Worm (Caenorhabditis elegans) whole organism, L3 larva: Measurements from ENCODE around the gene H01M10.1.

Experiments
- R02D3.7 ChIP-seq: fragments of 150-350 bp; optimal IDR thresholded peaks from 2 replicates; lab custom pipeline; 2014; ENCODE audit warnings: missing biosample characterization, missing genetic modification characterization
- ZK546.5 ChIP-seq: sonication (generic microtip); optimal IDR thresholded peaks from 2 replicates; lab custom pipeline; 2017; ENCODE audit warnings: missing biosample characterization, missing genetic modification characterization
- aly-2 ChIP-seq: fragments of 150-350 bp; optimal IDR thresholded peaks from 2 replicates; lab custom pipeline; 2014; ENCODE audit warnings: missing biosample characterization, missing genetic modification characterization
- ama-1 ChIP-seq: fragments of 150-350 bp; optimal IDR thresholded peaks from 2 replicates; lab custom pipeline; 2018
- ceh-16 ChIP-seq: sonication (generic microtip); optimal IDR thresholded peaks from 2 replicates; lab custom pipeline; 2017; ENCODE audit warnings: missing biosample characterization, missing genetic modification characterization
- ceh-28 ChIP-seq: fragments of 150-350 bp; optimal IDR thresholded peaks from 2 replicates; lab custom pipeline; 2014; ENCODE audit warnings: missing biosample characterization, missing genetic modification reagents, missing genetic modification characterization
- ceh-82 ChIP-seq: fragments of 150-350 bp; optimal IDR thresholded peaks from 2 replicates; lab custom pipeline; 2014; ENCODE audit warnings: missing biosample characterization, missing genetic modification characterization
- ceh-9 ChIP-seq: sonication (generic microtip); optimal IDR thresholded peaks from 2 replicates; lab custom pipeline; 2018; ENCODE audit warnings: missing biosample characterization, missing genetic modification characterization
- daf-12 ChIP-seq: fragments of 150-350 bp; optimal IDR thresholded peaks from 2 replicates; lab custom pipeline; 2014; ENCODE audit warnings: missing biosample characterization, missing genetic modification reagents, missing genetic modification characterization
- egl-27 ChIP-seq: sonication (generic microtip); optimal IDR thresholded peaks from 4 replicates; lab custom pipeline; 2017; ENCODE audit warnings: missing biosample characterization, missing genetic modification reagents, missing genetic modification characterization
- egl-5 ChIP-seq: fragments of 150-350 bp; optimal IDR thresholded peaks from 2 replicates; lab custom pipeline; 2017; ENCODE audit warnings: missing biosample characterization, missing genetic modification reagents, missing genetic modification characterization, inconsistent platforms
- elt-1 ChIP-seq: fragments of 150-350 bp; optimal IDR thresholded peaks from 2 replicates; lab custom pipeline; 2014; ENCODE audit warnings: missing biosample characterization, missing genetic modification characterization
- elt-2 ChIP-seq: sonication (generic microtip); optimal IDR thresholded peaks from 2 replicates; lab custom pipeline; 2016; ENCODE audit warnings: missing genetic modification reagents, mild to moderate bottlenecking, missing genetic modification characterization, missing compliant biosample characterization
- elt-3 ChIP-seq, 3 experiments: fragments of 150-350 bp in 1 of 3; sonication (generic microtip) in 2 of 3; optimal IDR thresholded peaks; 2 replicates in 2 of 3; 4 replicates in 1 of 3; lab custom pipeline; 2014 to 2017; ENCODE audit warnings: missing biosample characterization in 3 of 3, missing genetic modification characterization in 3 of 3
- eor-1 ChIP-seq, 2 experiments: fragments of 150-350 bp; optimal IDR thresholded peaks; 2 replicates each; lab custom pipeline; 2014 to 2018; ENCODE audit warnings: missing biosample characterization in 2 of 2, missing genetic modification characterization in 2 of 2
- fkh-10 ChIP-seq: sonication (generic microtip); optimal IDR thresholded peaks from 2 replicates; lab custom pipeline; 2017; ENCODE audit warnings: missing biosample characterization, missing genetic modification reagents, missing genetic modification characterization
- fkh-2 ChIP-seq: fragments of 150-350 bp; optimal IDR thresholded peaks from 2 replicates; lab custom pipeline; 2014; ENCODE audit warnings: missing biosample characterization, missing genetic modification reagents, missing genetic modification characterization
- fos-1 ChIP-seq: fragments of 150-350 bp; optimal IDR thresholded peaks from 2 replicates; lab custom pipeline; 2014; ENCODE audit warnings: missing biosample characterization, missing genetic modification characterization
- hmg-11 ChIP-seq: sonication (generic microtip); optimal IDR thresholded peaks from 2 replicates; lab custom pipeline; 2016; ENCODE audit warnings: missing genetic modification characterization, missing compliant biosample characterization
- jun-1 ChIP-seq: fragments of 150-350 bp; optimal IDR thresholded peaks from 2 replicates; lab custom pipeline; 2014; ENCODE audit warnings: missing biosample characterization, missing genetic modification reagents, missing genetic modification characterization
- lin-15B ChIP-seq: fragments of 150-350 bp; optimal IDR thresholded peaks from 2 replicates; lab custom pipeline; 2014; ENCODE audit warnings: missing biosample characterization, missing genetic modification characterization
- lin-39 ChIP-seq: fragments of 150-350 bp; optimal IDR thresholded peaks from 2 replicates; lab custom pipeline; 2018; ENCODE audit warnings: missing biosample characterization, missing genetic modification reagents, missing genetic modification characterization
- lsy-12 ChIP-seq: sonication (generic microtip); optimal IDR thresholded peaks from 2 replicates; lab custom pipeline; 2016; ENCODE audit warnings: mild to moderate bottlenecking, missing genetic modification characterization, missing compliant biosample characterization
- mdl-1 ChIP-seq: fragments of 150-350 bp; optimal IDR thresholded peaks from 2 replicates; lab custom pipeline; 2014; ENCODE audit warnings: missing biosample characterization, missing genetic modification characterization
- mml-1 ChIP-seq: fragments of 150-350 bp; sonication (generic microtip); optimal IDR thresholded peaks from 3 replicates; lab custom pipeline; 2014; ENCODE audit warnings: missing biosample characterization, missing genetic modification characterization
- nfya-1 ChIP-seq: sonication (generic microtip); optimal IDR thresholded peaks from 2 replicates; lab custom pipeline; 2017; ENCODE audit warnings: missing genetic modification characterization, mild to moderate bottlenecking, missing compliant biosample characterization, antibody characterized with exemption, moderate library complexity; ENCODE audit not compliant: insufficient read depth
- nhr-11 ChIP-seq: fragments of 150-350 bp; optimal IDR thresholded peaks from 2 replicates; lab custom pipeline; 2014; ENCODE audit warnings: missing biosample characterization, missing genetic modification characterization
- nhr-12 ChIP-seq: fragments of 150-350 bp; optimal IDR thresholded peaks from 2 replicates; lab custom pipeline; 2014; ENCODE audit warnings: missing biosample characterization, missing genetic modification characterization
- nhr-23 ChIP-seq: fragments of 150-350 bp; optimal IDR thresholded peaks from 2 replicates; lab custom pipeline; 2014; ENCODE audit warnings: missing biosample characterization, missing genetic modification reagents, missing genetic modification characterization
- nhr-237 ChIP-seq: fragments of 150-350 bp; optimal IDR thresholded peaks from 2 replicates; lab custom pipeline; 2014; ENCODE audit warnings: missing biosample characterization, missing genetic modification characterization
- nhr-25 ChIP-seq: sonication (generic microtip); optimal IDR thresholded peaks from 2 replicates; lab custom pipeline; 2017; ENCODE audit warnings: missing biosample characterization, missing genetic modification characterization
- nhr-28 ChIP-seq: fragments of 150-350 bp; optimal IDR thresholded peaks from 2 replicates; lab custom pipeline; 2014; ENCODE audit warnings: missing biosample characterization, missing genetic modification characterization
- nhr-43 ChIP-seq: sonication (generic microtip); optimal IDR thresholded peaks from 2 replicates; lab custom pipeline; 2016; ENCODE audit warnings: mild to moderate bottlenecking, missing genetic modification characterization, missing compliant biosample characterization; ENCODE audit not compliant: poor library complexity, severe bottlenecking
- nhr-67 ChIP-seq: fragments of 150-350 bp; optimal IDR thresholded peaks from 2 replicates; lab custom pipeline; 2014; ENCODE audit warnings: missing biosample characterization, missing genetic modification characterization
- nhr-76 ChIP-seq: fragments of 150-350 bp; sonication (generic microtip); optimal IDR thresholded peaks from 5 replicates; lab custom pipeline; 2014; ENCODE audit warnings: missing biosample characterization, missing genetic modification characterization
- nhr-77 ChIP-seq: fragments of 150-350 bp; optimal IDR thresholded peaks from 2 replicates; lab custom pipeline; 2014; ENCODE audit warnings: missing biosample characterization, missing genetic modification characterization
- pha-4 ChIP-seq: fragments of 150-350 bp; optimal IDR thresholded peaks from 2 replicates; lab custom pipeline; 2014; ENCODE audit warnings: missing biosample characterization, missing genetic modification reagents, missing genetic modification characterization
- pqm-1 ChIP-seq: fragments of 150-350 bp; optimal IDR thresholded peaks from 2 replicates; lab custom pipeline; 2017; ENCODE audit warnings: missing biosample characterization, missing genetic modification characterization, inconsistent platforms
- sea-2 ChIP-seq: fragments of 150-350 bp; sonication (generic microtip); optimal IDR thresholded peaks from 4 replicates; lab custom pipeline; 2014; ENCODE audit warnings: missing biosample characterization, missing genetic modification reagents, missing genetic modification characterization
- skn-1 ChIP-seq: fragments of 150-350 bp; optimal IDR thresholded peaks from 2 replicates; lab custom pipeline; 2014; ENCODE audit warnings: missing biosample characterization, missing genetic modification characterization
- snpc-4 ChIP-seq: fragments of 150-350 bp; optimal IDR thresholded peaks from 2 replicates; lab custom pipeline; 2014; ENCODE audit warnings: missing biosample characterization, missing genetic modification characterization
- tbx-2 ChIP-seq: sonication (generic microtip); optimal IDR thresholded peaks from 2 replicates; lab custom pipeline; 2016; ENCODE audit warnings: mild to moderate bottlenecking, missing genetic modification characterization, missing compliant biosample characterization
- unc-39 ChIP-seq: sonication (generic microtip); optimal IDR thresholded peaks from 4 replicates; lab custom pipeline; 2017; ENCODE audit warnings: missing biosample characterization, missing genetic modification characterization
- unc-62 ChIP-seq: fragments of 150-350 bp; sonication (generic microtip); optimal IDR thresholded peaks from 4 replicates; lab custom pipeline; 2014; ENCODE audit warnings: missing biosample characterization, missing genetic modification reagents, missing genetic modification characterization
- zag-1 ChIP-seq: fragments of 150-350 bp; optimal IDR thresholded peaks from 2 replicates; lab custom pipeline; 2014; ENCODE audit warnings: missing biosample characterization, missing genetic modification characterization
- ztf-11 ChIP-seq: fragments of 150-350 bp; optimal IDR thresholded peaks from 2 replicates; lab custom pipeline; 2014; ENCODE audit warnings: missing biosample characterization, missing genetic modification characterization
- ztf-4 ChIP-seq: fragments of 150-350 bp; optimal IDR thresholded peaks from 2 replicates; lab custom pipeline; 2014; ENCODE audit warnings: missing biosample characterization, missing genetic modification characterization

H01M10.1 gene

DNA sequence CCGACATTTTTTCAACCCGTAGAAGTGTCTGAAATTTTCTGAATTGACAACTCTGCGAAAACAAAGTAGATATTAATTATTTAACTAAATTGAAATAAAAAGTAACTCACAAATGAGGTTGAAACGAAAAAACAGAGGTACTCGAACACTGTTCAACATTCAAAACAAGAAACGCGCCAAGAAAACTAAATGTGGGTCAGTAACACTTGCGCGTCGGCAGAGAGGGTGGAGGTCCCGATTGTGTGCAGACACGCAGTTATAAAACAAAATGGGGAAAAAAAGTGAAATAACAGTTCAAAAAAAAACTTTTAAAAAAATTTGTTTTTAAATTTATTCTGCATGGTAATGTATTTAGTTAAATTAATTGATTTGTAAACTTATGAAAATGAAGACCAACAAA is 21.0 kb downstream of the H01M10.1 start:
- peak; percentile 53 for TF ChIP-seq nfya-1 (tag; lab: Kevin White, UChicago)
- TF ChIP-seq pqm-1 (tag; lab: Kevin White, UChicago) = no peak
- TF ChIP-seq tbx-2 (tag; lab: Kevin White, UChicago) = peak; percentile 15
- TF ChIP-seq nhr-76 = no peak
- TF ChIP-seq snpc-4 (tag; lab: Kevin White, UChicago) = peak; percentile 50
- TF ChIP-seq lin-39 = no peak
- peak; percentile 34 for TF ChIP-seq hmg-11 (tag; lab: Kevin White, UChicago)
- TF ChIP-seq skn-1 (tag; lab: Kevin White, UChicago) = no peak
- peak; percentile 14 for TF ChIP-seq nhr-23
- peak; percentile 74 for TF ChIP-seq pha-4
- TF ChIP-seq fos-1 = no peak
- TF ChIP-seq R02D3.7 (tag; lab: Kevin White, UChicago) = no peak
- TF ChIP-seq lin-15B = peak; percentile 46
- TF ChIP-seq elt-2 (tag; lab: Kevin White, UChicago) = no peak
- peak; percentile 0 for TF ChIP-seq nhr-25
- TF ChIP-seq nhr-67 (tag; lab: Kevin White, UChicago) = no peak

DNA sequence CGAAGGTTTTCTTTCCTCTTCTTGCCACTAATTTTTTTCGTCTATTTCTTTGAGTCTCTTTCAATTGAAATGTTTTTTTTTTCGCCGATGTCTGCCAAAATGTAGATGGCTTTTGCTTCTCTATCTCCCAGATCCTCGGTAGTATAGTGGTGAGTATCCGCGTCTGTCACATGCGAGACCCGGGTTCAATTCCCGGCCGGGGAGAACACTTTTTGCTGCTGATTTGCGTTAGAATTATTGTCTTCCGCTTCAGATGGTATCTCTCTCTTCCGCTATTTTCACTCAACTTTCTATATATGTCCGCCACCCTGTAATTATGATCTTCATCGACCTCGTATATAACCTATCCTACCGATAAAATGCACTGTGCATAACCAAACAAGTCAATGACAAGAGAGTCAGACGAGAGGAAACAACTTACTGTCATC is 26.9 kb downstream of the H01M10.1 start:
- TF ChIP-seq zag-1 (no peak), nhr-237 (tag; lab: Kevin White, UChicago) (no peak), fkh-2 (tag; lab: Kevin White, UChicago) (no peak), nhr-23 (peak; percentile 66), skn-1 (tag; lab: Kevin White, UChicago) (peak; percentile 75), tbx-2 (tag; lab: Kevin White, UChicago) (peak; percentile 59), lsy-12 (tag; lab: Kevin White, UChicago) (peak; percentile 76), eor-1 (tag; optimal IDR thresholded peaks at IDR 0.05; lab: Kevin White, UChicago) (no peak), elt-2 (tag; lab: Kevin White, UChicago) (peak; percentile 55), pha-4 (peak; percentile 57), nhr-77 (tag; lab: Kevin White, UChicago) (no peak), nhr-43 (peak; percentile 59), jun-1 (tag; lab: Kevin White, UChicago) (peak; percentile 70), fkh-10 (GFP tag; lab: Kevin White, UChicago) (no peak), snpc-4 (tag; lab: Kevin White, UChicago) (no peak), ZK546.5 (tag; lab: Kevin White, UChicago) (no peak), nhr-12 (tag; lab: Kevin White, UChicago) (no peak), ztf-11 (tag; lab: Kevin White, UChicago) (no peak), unc-39 (tag; lab: Kevin White, UChicago) (no peak), sea-2 (GFP tag; lab: Kevin White, UChicago) (no peak), ceh-28 (peak; percentile 39), lin-15B (peak; percentile 3), elt-3 (tag; optimal IDR thresholded peaks at IDR 0.05; lab: Kevin White, UChicago) (peak in 1 of 3 experiments; percentile 51), nhr-11 (tag; lab: Kevin White, UChicago) (no peak), fos-1 (no peak), pqm-1 (tag; lab: Kevin White, UChicago) (peak; percentile 31), aly-2 (tag; lab: Kevin White, UChicago) (no peak), lin-39 (peak; percentile 56), mml-1 (no peak), ceh-9 (tag; lab: Kevin White, UChicago) (no peak), R02D3.7 (tag; lab: Kevin White, UChicago) (peak; percentile 24), unc-62 (GFP tag; lab: Kevin White, UChicago) (no peak), nhr-67 (tag; lab: Kevin White, UChicago) (no peak), hmg-11 (tag; lab: Kevin White, UChicago) (peak; percentile 86), nhr-76 (no peak), egl-27 (tag; lab: Kevin White, UChicago) (peak; percentile 76), ceh-16 (tag; lab: Kevin White, UChicago) (no peak), nhr-25 (peak; percentile 83), ztf-4 (no peak), daf-12 (tag; lab: Kevin White, UChicago) (no peak), egl-5 (tag; lab: Kevin White, UChicago) (peak; percentile 38), nhr-28 (tag; lab: Kevin White, UChicago) (no peak), elt-1 (tag; lab: Kevin White, UChicago) (peak; percentile 39), nfya-1 (tag; lab: Kevin White, UChicago) (peak; percentile 78), ceh-82 (tag; lab: Kevin White, UChicago) (peak; percentile 43), mdl-1 (no peak), ama-1 (lab: Kevin White, UChicago) (no peak)
